Fruit fly (Drosophila melanogaster) whole organism, larva: Measurements from ENCODE around the gene Ugt35B1.

Experiments used
- noc ChIP-seq: fragments of 200-800 bp; sonication (Bioruptor generic); optimal IDR thresholded peaks from 3 replicates; lab custom pipeline; 2019; ENCODE audit warnings: missing biosample characterization, mild to moderate bottlenecking, missing genetic modification characterization, moderate library complexity

The Ugt35B1 gene

DNA sequence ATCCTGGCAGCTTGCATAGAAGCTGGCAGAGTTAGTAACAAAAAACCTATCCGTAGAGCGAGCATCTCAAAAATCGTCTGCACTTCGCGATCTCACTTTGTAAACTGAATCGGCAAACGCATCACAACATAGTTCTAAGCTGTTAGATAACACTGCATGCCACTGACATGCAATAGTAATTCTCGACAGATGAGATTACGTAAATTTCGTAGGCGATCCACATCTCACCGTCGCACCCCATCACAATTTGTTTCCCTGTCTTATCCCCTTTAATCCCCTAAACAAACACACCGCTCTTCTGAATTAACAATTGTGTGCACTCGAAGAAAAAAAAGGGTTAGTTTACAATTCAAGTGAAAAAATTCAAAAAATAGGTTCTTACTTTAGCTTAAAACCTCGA is at the start of gene Ugt35B1:
Ugt35B1 (minus strand) TSS at position 101 of the 400 bp plus-strand sequence.
- TF ChIP-seq noc, result no peak

DNA sequence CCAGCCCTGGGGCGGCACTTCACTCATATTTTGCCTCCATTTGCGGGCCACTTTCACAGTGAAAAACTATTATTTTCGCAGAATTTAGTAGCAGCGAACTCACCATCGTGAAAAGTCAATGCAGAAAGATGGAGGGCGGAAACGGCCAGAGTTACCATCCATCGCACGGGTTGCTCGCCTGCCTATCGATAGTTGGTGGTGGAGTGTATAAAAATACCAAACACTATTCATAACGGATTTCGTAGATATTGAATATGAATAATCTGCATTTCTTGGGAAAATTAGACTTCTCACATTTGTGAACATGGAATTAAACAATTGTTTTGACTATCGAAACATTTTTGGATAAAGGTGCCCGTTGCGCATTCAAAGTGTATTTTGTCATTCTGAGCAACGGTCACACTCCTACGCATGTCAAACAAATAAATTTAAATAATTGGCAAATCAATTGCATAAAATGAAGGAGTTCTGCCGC is 46.1 kb upstream of the Ugt35B1 start, which contains the start of the genes RpS25 and CG4820:
RpS25 (minus strand) TSS at position 132 of the 475 bp plus-strand sequence.
CG4820 (plus strand) TSS at position 380 of the 475 bp plus-strand sequence.
- peak; percentile 69 for TF ChIP-seq noc

DNA sequence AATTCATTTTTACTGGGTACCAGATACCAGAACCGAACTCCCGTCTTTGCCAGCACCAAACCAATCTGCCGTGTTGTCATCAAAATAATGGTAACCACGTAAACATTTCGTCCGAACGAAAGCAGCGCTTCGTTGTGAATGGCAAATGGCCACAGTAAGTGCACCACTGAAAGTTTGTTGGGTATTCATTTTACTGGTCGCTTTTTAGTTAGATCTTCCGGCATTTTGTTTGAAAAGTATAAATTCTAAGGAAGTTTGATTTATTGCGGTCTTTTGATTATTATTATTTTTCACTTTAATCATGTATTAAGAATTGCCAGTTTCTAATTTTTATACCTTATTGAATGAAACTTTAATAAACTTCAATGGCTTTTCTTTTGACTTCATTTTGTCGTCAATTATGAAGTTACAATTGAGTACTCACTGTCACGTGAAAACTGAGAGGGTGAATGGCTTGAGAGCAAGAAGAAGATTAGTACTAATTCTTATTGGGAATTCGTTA is 44.5 kb upstream of the Ugt35B1 start, which contains the start of gene ZnT86D:
ZnT86D (minus strand) TSS at position 91 of the 502 bp plus-strand sequence.
- TF ChIP-seq noc, result peak; percentile 85

DNA sequence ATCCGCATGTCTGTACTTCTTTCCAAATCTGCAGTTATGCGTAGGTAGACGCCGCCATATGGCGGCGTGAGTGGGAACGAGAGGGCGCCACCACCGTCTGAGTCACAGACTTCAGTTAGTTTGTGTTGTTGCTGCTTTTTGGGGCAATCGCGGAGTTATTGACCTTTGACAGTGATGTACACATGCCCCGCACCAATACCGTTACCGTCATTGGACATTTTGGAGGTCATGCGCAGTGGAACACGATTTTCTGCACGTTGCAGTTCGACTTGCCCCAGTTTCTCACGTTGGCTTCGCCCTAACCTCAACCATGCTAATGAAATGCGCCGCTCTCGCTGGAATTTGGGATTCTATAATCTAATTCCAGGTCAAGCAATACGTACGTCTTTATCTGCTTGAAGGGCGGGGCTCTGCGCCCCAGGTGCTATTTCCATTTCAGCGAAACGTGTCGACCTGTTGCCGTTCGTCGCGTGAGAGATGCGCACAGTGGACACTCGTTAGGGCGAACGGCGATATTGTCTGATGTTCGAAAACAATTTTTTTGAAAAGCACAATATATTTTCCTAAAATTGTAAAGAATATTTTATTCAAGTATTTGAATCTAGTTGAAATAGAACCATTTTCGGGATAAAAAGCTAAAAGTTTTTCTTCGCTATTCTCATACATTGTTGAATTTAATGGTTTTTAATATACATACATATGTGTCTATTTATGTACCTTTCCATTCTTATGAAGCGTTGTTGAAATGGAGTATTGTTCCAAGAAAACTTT is 41.4 kb upstream of the Ugt35B1 start:
- TF ChIP-seq noc, result peak; percentile 68

DNA sequence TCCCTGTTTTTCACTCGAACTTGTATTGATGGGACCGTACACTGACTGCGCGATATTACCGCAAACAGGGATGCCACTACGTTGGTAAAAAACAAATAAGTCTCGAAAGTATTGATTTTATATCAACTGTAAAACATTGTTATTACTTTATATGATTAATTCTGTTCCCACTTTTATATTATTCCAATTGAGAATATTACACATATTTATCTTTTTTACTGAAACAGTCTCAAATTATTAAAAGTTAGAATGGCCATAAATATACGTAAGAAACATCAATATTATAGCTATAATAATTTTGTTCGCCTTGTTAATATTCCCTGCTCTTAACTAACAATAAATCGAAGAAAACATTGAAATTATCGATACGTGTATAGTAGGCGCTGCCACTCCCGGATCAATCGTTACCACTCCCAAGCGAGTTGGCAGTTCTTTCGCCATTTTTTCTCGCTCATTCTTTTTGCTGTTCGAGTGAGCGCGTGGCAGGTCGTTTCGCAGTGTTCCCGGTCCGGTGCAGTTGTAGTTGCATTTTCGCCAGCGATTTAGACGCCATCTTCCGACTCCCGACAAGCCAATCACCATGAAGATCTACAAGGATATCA is 39.9 kb upstream of the Ugt35B1 start, which contains the start of the genes SdhC and Tctp:
SdhC (minus strand) TSS at position 49 of the 602 bp plus-strand sequence.
Tctp (plus strand) TSS at position 447 of the 602 bp plus-strand sequence.
- peak; percentile 63 for TF ChIP-seq noc

DNA sequence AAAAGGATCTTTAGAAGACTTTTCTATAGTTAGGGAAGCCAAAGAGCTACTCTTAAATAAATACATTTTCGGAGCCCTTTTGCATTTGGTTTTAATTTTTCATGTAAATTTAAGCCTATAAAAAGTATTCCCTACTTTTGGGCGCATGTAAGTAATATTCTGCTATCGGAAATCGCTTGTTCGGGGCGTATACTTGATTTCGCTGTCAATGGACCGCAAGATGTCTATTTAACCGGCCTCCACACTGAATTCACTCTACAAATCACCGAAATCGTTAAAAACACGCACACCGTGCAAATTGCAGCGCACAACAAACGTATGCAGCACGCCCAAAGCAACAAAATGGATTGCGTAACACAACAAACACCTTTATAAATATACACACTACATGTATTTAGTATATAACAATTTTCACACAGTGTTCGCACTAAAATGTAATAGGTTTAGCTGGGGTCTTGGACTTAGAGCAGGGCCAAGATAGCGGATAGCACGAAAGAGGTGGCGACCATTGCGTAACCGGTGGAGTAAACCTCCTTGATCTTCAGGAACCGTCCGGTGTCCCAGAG is 38.8 kb upstream of the Ugt35B1 start:
- TF ChIP-seq noc, result no peak

DNA sequence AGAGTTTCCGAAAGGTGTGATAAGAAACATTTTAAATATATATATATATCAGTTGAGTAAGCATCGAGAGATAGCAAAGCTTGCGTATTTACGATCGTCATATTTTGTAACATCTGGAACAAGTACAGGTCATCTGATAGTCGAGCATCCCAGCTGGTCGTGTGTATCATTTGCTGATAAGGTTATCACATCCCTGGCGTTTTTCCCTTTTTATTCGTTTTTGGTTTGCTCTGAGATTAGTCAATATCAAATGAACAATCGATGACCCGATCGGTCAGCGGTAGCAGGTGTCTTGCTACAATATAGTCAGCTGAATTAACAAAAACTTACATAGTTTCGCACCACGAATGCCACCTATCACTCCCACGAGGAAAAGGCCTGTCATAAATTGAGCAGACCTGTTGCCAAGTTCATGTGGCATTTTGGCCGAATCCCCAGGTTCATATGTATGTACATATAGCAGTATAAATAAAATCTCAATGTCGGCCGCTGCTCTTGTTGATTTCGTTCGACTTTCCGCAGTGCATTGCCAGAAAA is 30.9 kb upstream of the Ugt35B1 start:
- TF ChIP-seq noc, result peak; percentile 94

DNA sequence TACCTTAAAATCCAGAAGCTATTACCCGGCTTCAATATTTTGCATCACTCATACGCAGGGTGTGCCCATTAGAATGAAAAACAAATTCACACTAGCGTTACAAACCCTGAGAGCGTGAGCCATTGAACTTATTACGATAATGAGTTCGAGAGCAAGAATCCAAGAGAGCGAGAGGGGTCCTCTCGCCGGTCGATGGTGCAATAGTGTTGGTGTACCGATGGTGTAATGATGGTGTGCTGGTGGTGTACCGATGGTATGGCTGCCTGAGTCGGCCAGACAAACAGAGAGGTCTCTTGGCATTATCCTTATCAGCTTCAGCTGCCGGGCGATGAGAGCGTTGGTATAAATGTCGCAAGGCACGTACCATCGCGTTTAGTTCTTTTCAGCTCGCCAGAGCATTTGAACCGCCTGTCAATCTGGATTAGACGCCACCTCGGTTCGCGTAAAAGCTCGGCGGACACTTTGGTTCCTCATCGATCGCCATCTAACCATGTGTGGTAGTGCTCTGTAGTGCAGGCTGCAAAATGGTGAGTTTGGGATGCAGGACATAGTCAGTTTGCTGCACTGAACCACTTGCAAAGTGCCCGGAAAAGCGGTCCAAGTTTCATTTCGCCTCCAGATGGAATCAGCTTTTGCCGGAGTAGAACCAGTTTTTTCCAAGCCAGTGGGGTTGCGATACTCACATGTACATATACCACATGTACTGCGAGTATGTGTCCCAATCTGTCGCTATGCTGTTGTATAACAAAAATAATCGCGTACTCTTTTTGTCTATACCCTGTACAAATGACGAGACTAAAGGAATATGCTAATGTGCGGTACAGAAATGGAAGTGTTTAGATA is 30.2 kb upstream of the Ugt35B1 start:
- no peak for TF ChIP-seq noc

DNA sequence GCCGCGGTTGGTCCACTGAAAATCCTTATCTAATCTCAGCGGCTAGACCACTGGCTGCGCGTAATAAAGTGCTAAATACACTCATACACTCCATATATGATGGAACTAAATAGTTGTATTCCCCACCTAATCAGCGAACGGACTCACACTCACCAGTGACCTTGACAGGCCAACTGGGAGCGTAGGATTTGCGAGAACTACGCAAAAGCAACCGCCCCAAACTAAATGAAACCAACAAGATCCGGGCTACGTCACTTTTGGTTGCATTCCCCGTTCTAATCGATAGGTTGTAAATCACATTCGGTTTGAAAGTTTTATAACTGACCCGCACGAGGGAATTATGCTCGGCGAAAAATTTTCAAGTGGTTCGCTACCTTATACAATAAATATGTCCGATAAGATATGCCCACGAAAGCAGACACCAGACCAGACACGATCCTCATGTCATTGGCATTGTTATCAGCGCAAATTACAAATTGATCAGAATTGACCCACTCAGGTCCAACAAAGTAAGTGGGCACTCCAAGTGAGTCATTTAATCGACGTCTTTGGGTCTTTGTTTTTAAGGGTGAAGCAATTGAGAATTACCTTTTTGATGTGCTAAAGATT is 29.3 kb upstream of the Ugt35B1 start:
- TF ChIP-seq noc, result peak; percentile 71

DNA sequence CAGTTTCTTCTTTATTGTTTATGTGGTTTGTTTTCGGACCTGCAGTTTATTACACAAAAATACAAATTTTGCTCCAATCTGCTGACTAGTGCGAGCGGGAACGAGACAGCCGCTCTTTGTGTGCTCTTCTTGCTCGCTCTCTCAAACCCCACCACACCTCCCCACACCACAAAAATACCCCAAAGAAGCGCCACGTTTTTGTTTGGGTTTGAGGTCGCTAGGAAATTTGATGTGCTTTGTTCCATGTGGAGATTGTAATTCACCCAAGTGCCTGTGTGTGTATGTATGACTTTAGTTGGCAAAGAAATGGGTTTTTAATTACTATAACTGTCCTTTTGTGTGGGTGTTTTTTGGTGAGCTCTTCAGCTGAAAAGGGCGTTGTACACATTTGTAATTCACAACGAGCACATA is 28.0 kb upstream of the Ugt35B1 start:
- peak; percentile 34 for TF ChIP-seq noc

DNA sequence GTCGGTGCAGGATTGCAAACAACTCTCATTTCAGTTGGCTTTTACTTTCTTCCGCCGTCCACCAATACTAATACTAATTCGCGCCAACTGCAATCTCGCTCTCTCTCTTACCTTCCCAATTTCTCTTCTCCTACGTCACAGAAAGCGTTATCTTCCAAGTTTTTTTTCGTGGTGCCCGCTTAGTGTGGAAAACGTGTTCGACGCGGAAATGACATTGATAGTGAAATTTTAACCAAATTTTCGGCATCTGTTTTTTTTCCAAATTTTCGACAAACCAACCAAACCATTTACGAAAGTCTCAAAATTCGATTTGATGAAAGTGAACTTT is 27.3 kb upstream of the Ugt35B1 start, which contains the start of gene cu:
cu (plus strand) TSS at position 204 of the 328 bp plus-strand sequence.
- TF ChIP-seq noc, result no peak

DNA sequence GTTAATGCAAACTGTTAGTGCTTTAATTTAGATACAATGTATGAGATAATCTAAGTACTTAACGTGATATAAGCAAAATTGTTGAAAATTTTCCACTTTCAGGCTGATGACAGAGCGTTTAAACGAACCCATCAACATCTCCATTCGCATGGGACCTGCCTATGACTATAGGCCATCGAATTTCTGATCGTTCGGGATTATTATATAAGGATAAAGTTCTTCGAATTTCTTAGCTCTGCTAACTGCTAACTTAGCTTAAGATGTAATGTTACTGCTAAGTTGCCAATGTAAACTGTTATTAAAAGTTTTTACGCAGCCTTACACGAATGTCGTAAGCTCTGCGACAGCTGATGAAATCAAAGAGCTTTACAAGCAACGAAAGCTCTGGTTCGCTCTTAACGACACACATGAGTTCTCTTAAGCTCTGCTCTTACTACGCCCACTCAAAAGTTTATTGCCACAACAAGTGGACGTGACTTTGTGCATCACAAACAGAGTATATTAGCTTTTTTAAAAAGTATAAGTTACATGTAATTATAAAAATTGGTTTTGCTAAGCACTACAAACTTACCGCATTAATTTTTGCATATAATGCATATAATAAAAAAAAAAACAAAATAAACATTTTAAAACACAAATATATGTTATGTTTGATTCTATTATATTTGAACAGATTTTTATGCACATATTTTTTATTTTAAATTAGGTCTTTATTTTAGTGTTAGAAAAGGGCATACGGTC is 26.8 kb upstream of the Ugt35B1 start:
- peak; percentile 98 for TF ChIP-seq noc

DNA sequence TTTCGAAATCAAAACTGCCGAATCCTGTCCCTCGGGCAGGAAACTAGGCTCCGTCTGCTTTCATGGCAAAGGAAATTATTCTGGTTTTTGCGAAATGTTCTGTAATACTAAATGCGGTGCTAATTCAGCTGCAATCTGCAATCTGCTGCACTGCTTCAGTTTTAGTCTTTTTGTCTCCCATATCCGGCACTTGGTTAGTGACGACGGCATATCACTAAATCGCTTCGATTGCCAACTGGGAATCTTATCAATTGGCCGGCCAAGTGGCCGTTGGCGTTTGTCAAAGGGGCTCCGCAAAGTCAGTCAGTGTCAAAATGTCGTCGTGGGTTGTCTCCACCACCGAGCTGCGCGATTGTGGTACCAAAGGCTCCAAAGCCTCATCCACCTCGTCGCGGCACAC is 25.7 kb upstream of the Ugt35B1 start, which contains the start of gene CG18577:
CG18577 (plus strand) TSS at position 301 of the 400 bp plus-strand sequence.
- no peak for TF ChIP-seq noc

DNA sequence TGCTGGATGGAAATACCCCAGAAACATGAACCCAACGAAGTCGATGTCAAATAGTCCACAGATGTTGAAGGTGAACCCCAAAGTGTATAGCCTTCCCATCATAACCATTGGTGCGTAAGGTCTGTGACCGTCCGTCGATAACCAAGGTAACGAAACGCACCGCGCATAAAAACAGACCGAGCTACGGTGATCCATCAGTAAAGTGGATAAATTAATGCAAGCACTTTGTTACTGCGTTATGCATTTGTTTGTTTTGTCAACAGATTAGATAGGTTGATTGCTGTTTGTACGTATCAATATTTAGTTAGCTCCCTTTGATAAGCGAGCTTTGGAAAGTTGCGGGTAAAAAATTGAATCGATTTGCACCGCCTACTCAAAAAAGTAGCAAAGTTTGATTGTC is 8.3 kb upstream of the Ugt35B1 start:
- no peak for TF ChIP-seq noc

DNA sequence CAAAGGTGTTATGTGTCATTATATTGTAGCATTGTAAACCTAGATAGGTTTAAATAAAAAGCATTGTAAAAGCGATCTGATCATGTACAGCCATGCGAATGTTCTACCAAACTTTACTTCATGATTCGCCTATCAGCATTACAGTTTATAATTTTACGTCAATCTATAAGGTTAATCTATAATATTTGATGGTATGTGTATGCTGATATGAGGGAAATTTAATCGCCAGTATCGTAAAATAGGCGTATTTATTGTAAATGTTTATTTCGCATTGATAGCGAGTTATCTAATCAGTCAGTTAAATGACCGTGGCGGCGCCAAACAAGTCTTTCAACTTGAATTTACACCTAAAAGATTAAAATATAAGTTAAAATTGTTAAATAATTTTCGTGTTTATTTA is 7.5 kb upstream of the Ugt35B1 start:
- TF ChIP-seq noc, result no peak
